Fruit fly (Drosophila melanogaster): ENCODE data around the gene Krn.

DNA sequence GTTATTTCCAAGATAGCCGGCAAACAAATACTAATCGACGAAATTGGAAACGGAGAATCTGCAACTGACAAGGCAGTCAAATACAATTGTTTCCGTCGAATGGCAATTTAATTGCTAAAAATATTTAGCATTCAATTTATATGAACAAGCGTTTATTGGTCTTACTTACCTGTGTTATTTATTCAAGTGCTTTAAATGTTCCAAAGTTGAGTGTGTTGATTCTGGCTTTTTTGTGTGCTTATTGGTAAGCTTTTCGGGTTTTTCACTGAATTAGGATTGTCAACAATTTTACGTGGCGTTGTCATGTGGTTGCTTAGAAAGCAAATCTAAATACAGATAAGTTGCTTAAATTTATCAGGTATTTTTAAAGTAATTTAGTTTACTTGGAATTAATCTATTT, 17.7 kb upstream of the Krn start:
- TF ChIP-seq gsb-n (tag; optimal IDR thresholded peaks at IDR 0.05) (no peak), CTCF (GFP tag; optimal IDR thresholded peaks at IDR 0.05) (no peak), fd96Cb (tag; optimal IDR thresholded peaks at IDR 0.05) (no peak), YL-1 (GFP tag; optimal IDR thresholded peaks at IDR 0.05) (no peak), CG17612 (GFP tag; IDR thresholded peaks at IDR 0.05) (no peak), D19B (GFP tag; optimal IDR thresholded peaks at IDR 0.05) (no peak), CG18262 (tag; optimal IDR thresholded peaks at IDR 0.05) (no peak)

Data from whole organism, embryonic.